Worm (Caenorhabditis elegans): Measurements from ENCODE around the gene R11D1.2.

- no peak for TF ChIP-seq nhr-25 (tag; optimal IDR thresholded peaks at IDR 0.05)
- no peak for TF ChIP-seq dmd-4 (tag; optimal IDR thresholded peaks at IDR 0.05)
- no peak for TF ChIP-seq ama-1 (optimal IDR thresholded peaks at IDR 0.05)
- no peak for TF ChIP-seq lin-39 (tag; optimal IDR thresholded peaks at IDR 0.05)
- no peak for TF ChIP-seq nhr-11 (tag; optimal IDR thresholded peaks at IDR 0.05)
- TF ChIP-seq elt-3 (tag; optimal IDR thresholded peaks at IDR 0.05): no peak
- peak; percentile 11 for TF ChIP-seq skn-1 (tag; optimal IDR thresholded peaks at IDR 0.05)
- no peak for TF ChIP-seq nhr-237 (tag; optimal IDR thresholded peaks at IDR 0.05)
- TF ChIP-seq ztf-11 (tag; optimal IDR thresholded peaks at IDR 0.05): no peak
- no peak for TF ChIP-seq mab-5 (tag; optimal IDR thresholded peaks at IDR 0.05)
- TF ChIP-seq nhr-129 (tag; optimal IDR thresholded peaks at IDR 0.05): peak; percentile 33
- no peak for TF ChIP-seq Y55F3AM.14 (GFP tag; optimal IDR thresholded peaks at IDR 0.05)
- TF ChIP-seq zag-1 (tag; optimal IDR thresholded peaks at IDR 0.05): no peak
Observed at ce11 chrV:12697364-12697901, 11.0 kb upstream of the R11D1.2 start, which contains the start of gene istr-1.

All from whole organism, L2 larva.